Fruit fly (Drosophila melanogaster) whole organism, adult: ENCODE data around the gene CG34337.

Experiments
- CG11617 ChIP-seq: fragments of 200-800 bp; sonication (Bioruptor generic); optimal IDR thresholded peaks from 2 replicates; lab custom pipeline; 2017; ENCODE audit warnings: mild to moderate bottlenecking, missing biosample characterization, missing genetic modification reagents, missing genetic modification characterization
- CG12768 ChIP-seq: fragments of 200-800 bp; sonication (Bioruptor generic); optimal IDR thresholded peaks from 2 replicates; lab custom pipeline; 2017; ENCODE audit warnings: missing biosample characterization, missing genetic modification characterization, mild to moderate bottlenecking, moderate library complexity, missing genetic modification reagents
- CG14711 ChIP-seq: fragments of 200-800 bp; sonication (Bioruptor generic); optimal IDR thresholded peaks from 2 replicates; lab custom pipeline; 2018; ENCODE audit warnings: missing biosample characterization, mild to moderate bottlenecking, missing genetic modification characterization, moderate library complexity
- CG1620 ChIP-seq: fragments of 200-800 bp; sonication (Bioruptor generic); optimal IDR thresholded peaks from 2 replicates; lab custom pipeline; 2016; ENCODE audit warnings: missing biosample characterization, missing genetic modification characterization
- CG33017 ChIP-seq: fragments of 200-800 bp; sonication (Bioruptor generic); optimal IDR thresholded peaks from 2 replicates; lab custom pipeline; 2018; ENCODE audit warnings: missing biosample characterization, mild to moderate bottlenecking, missing genetic modification characterization, moderate library complexity
- CG5204 ChIP-seq: fragments of 200-800 bp; sonication (Bioruptor generic); optimal IDR thresholded peaks from 2 replicates; lab custom pipeline; 2016; ENCODE audit warnings: missing biosample characterization, missing genetic modification characterization
- CG7045 ChIP-seq: fragments of 200-800 bp; sonication (Bioruptor generic); optimal IDR thresholded peaks from 2 replicates; lab custom pipeline; 2017; ENCODE audit warnings: missing biosample characterization, mild to moderate bottlenecking, missing genetic modification characterization
- CG7101 ChIP-seq: fragments of 200-800 bp; sonication (Bioruptor generic); optimal IDR thresholded peaks from 2 replicates; lab custom pipeline; 2018; ENCODE audit warnings: missing biosample characterization, mild to moderate bottlenecking, missing genetic modification characterization, moderate library complexity
- Clk ChIP-seq: fragments of 200-800 bp; sonication (Bioruptor generic); optimal IDR thresholded peaks from 2 replicates; lab custom pipeline; 2017; ENCODE audit warnings: missing biosample characterization, missing genetic modification characterization
- Crg-1 ChIP-seq: fragments of 200-800 bp; sonication (Bioruptor generic); optimal IDR thresholded peaks from 2 replicates; lab custom pipeline; 2016; ENCODE audit warnings: missing biosample characterization, missing genetic modification characterization
- Hr96 ChIP-seq: fragments of 200-800 bp; sonication (Bioruptor generic); optimal IDR thresholded peaks from 2 replicates; lab custom pipeline; 2016; ENCODE audit warnings: missing biosample characterization, missing genetic modification characterization
- Mnt ChIP-seq: fragments of 200-800 bp; sonication (Bioruptor generic); optimal IDR thresholded peaks from 2 replicates; lab custom pipeline; 2016; ENCODE audit warnings: missing biosample characterization, mild to moderate bottlenecking, missing genetic modification characterization
- bab1 ChIP-seq: fragments of 200-800 bp; sonication (Bioruptor generic); optimal IDR thresholded peaks from 3 replicates; lab custom pipeline; 2019; ENCODE audit warnings: missing biosample characterization, mild to moderate bottlenecking, missing genetic modification characterization, moderate library complexity
- cic ChIP-seq: fragments of 200-800 bp; sonication (Bioruptor generic); optimal IDR thresholded peaks from 2 replicates; lab custom pipeline; 2017; ENCODE audit warnings: missing biosample characterization, mild to moderate bottlenecking, missing genetic modification characterization, moderate library complexity
- cnc ChIP-seq, 2 experiments: fragments of >200 bp; optimal IDR thresholded peaks; 2 replicates each; lab custom pipeline; 2017
- kay ChIP-seq: fragments of 200-800 bp; sonication (Bioruptor generic); peaks from one replicate; lab custom pipeline; 2016; ENCODE audit warnings: missing biosample characterization, missing genetic modification characterization, borderline replicate concordance
- ovo ChIP-seq: fragments of 200-800 bp; sonication (Bioruptor generic); optimal IDR thresholded peaks from 2 replicates; lab custom pipeline; 2016; ENCODE audit warnings: missing biosample characterization, missing genetic modification characterization
- pad ChIP-seq: fragments of 200-800 bp; sonication (Bioruptor generic); optimal IDR thresholded peaks from 3 replicates; lab custom pipeline; 2017; ENCODE audit warnings: missing biosample characterization, missing genetic modification characterization, mild to moderate bottlenecking, moderate library complexity, missing genetic modification reagents
- tj ChIP-seq: fragments of 200-800 bp; sonication (Bioruptor generic); optimal IDR thresholded peaks from 3 replicates; lab custom pipeline; 2017; ENCODE audit warnings: missing biosample characterization, mild to moderate bottlenecking, missing genetic modification characterization, moderate library complexity
- toe ChIP-seq: fragments of 200-800 bp; sonication (Bioruptor generic); optimal IDR thresholded peaks from 2 replicates; lab custom pipeline; 2016; ENCODE audit warnings: missing biosample characterization, missing genetic modification characterization

Gene CG34337

dm6 chrX:7405697-7406096 is 11.4 kb upstream of the CG34337 start, which contains the start of gene CG1677:
Gene CG1677, minus strand, starts transcription at chrX:7405797.
- TF ChIP-seq CG12768 (no peak), CG7101 (tag; lab: Kevin White, UChicago) (no peak), kay (GFP tag; lab: Kevin White, UChicago) (no peak), CG5204 (no peak), cic (no peak), pad (GFP tag; lab: Kevin White, UChicago) (no peak), CG1620 (GFP tag; lab: Kevin White, UChicago) (no peak), cnc (optimal IDR thresholded peaks at IDR 0.05; lab: Kevin White, UChicago) (no peak), CG7045 (GFP tag; lab: Kevin White, UChicago) (no peak), Clk (GFP tag; lab: Kevin White, UChicago) (no peak), Hr96 (GFP tag; lab: Kevin White, UChicago) (no peak), Crg-1 (GFP tag; lab: Kevin White, UChicago) (no peak), ovo (no peak), CG11617 (GFP tag; lab: Kevin White, UChicago) (no peak), bab1 (GFP tag; lab: Kevin White, UChicago) (no peak), CG33017 (tag; lab: Kevin White, UChicago) (no peak), CG14711 (tag; lab: Kevin White, UChicago) (no peak), toe (GFP tag; lab: Kevin White, UChicago) (no peak), Mnt (GFP tag; lab: Kevin White, UChicago) (no peak), tj (no peak)

dm6 chrX:7406908-7407307 is 10.1 kb upstream of the CG34337 start, which contains the start of gene CG32727:
Gene CG32727, plus strand, starts transcription at chrX:7407208.
- no peak for TF ChIP-seq kay (GFP tag; lab: Kevin White, UChicago)
- no peak for TF ChIP-seq Mnt (GFP tag; lab: Kevin White, UChicago)
- no peak for TF ChIP-seq CG7101 (tag; lab: Kevin White, UChicago)

dm6 chrX:7411806-7412205 is 5.2 kb upstream of the CG34337 start, which contains the start of gene CG42246:
Gene CG42246, minus strand, starts transcription at chrX:7411906.
- TF ChIP-seq Hr96 (GFP tag; lab: Kevin White, UChicago) = no peak
- TF ChIP-seq Clk (GFP tag; lab: Kevin White, UChicago) = no peak
- no peak for TF ChIP-seq CG1620 (GFP tag; lab: Kevin White, UChicago)

dm6 chrX:7412368-7412767 is 4.7 kb upstream of the CG34337 start, which contains the start of gene CG42704:
Gene CG42704, plus strand, starts transcription at chrX:7412668.
- no peak for TF ChIP-seq Hr96 (GFP tag; lab: Kevin White, UChicago)
- no peak for TF ChIP-seq cnc (optimal IDR thresholded peaks at IDR 0.05; lab: Kevin White, UChicago)
- TF ChIP-seq Clk (GFP tag; lab: Kevin White, UChicago) = no peak
- no peak for TF ChIP-seq CG11617 (GFP tag; lab: Kevin White, UChicago)

dm6 chrX:7413569-7413968 is 3.5 kb upstream of the CG34337 start, which contains the start of gene CG42705:
Gene CG42705, plus strand, starts transcription at chrX:7413869.
- no peak for TF ChIP-seq CG33017 (tag; lab: Kevin White, UChicago)
- no peak for TF ChIP-seq tj
- no peak for TF ChIP-seq CG1620 (GFP tag; lab: Kevin White, UChicago)
- TF ChIP-seq cic = no peak
- no peak for TF ChIP-seq cnc (optimal IDR thresholded peaks at IDR 0.05; lab: Kevin White, UChicago)
- no peak for TF ChIP-seq Mnt (GFP tag; lab: Kevin White, UChicago)
- TF ChIP-seq CG14711 (tag; lab: Kevin White, UChicago) = no peak
- TF ChIP-seq kay (GFP tag; lab: Kevin White, UChicago) = no peak
- TF ChIP-seq Clk (GFP tag; lab: Kevin White, UChicago) = no peak
- no peak for TF ChIP-seq pad (GFP tag; lab: Kevin White, UChicago)
- TF ChIP-seq toe (GFP tag; lab: Kevin White, UChicago) = no peak
- TF ChIP-seq CG5204 = no peak
- no peak for TF ChIP-seq Crg-1 (GFP tag; lab: Kevin White, UChicago)

dm6 chrX:7415027-7415426 is 2.0 kb upstream of the CG34337 start:
- TF ChIP-seq pad (GFP tag; lab: Kevin White, UChicago) = no peak
- TF ChIP-seq Hr96 (GFP tag; lab: Kevin White, UChicago) = no peak
- no peak for TF ChIP-seq CG7045 (GFP tag; lab: Kevin White, UChicago)
- no peak for TF ChIP-seq CG14711 (tag; lab: Kevin White, UChicago)
- TF ChIP-seq Crg-1 (GFP tag; lab: Kevin White, UChicago) = no peak
- TF ChIP-seq toe (GFP tag; lab: Kevin White, UChicago) = no peak
- no peak for TF ChIP-seq CG5204
- no peak for TF ChIP-seq Mnt (GFP tag; lab: Kevin White, UChicago)
- TF ChIP-seq ovo = no peak
- no peak for TF ChIP-seq kay (GFP tag; lab: Kevin White, UChicago)
- TF ChIP-seq CG12768 = no peak
- TF ChIP-seq bab1 (GFP tag; lab: Kevin White, UChicago) = no peak
- no peak for TF ChIP-seq CG33017 (tag; lab: Kevin White, UChicago)
- TF ChIP-seq cnc (optimal IDR thresholded peaks at IDR 0.05; lab: Kevin White, UChicago) = no peak

- TF ChIP-seq CG1620 (GFP tag; lab: Kevin White, UChicago) (no peak), cic (no peak), CG7101 (tag; lab: Kevin White, UChicago) (no peak), CG7045 (GFP tag; lab: Kevin White, UChicago) (no peak), CG33017 (tag; lab: Kevin White, UChicago) (no peak), ovo (no peak), CG12768 (no peak), toe (GFP tag; lab: Kevin White, UChicago) (no peak), Clk (GFP tag; lab: Kevin White, UChicago) (no peak)
Measured at dm6 chrX:7417875-7418274, 822 bp downstream of the CG34337 start.
